Worm (Caenorhabditis elegans): ENCODE measurements around the gene osm-10.
A peak's percentile ranks its signal among the peaks of the same experiment; 100 is the strongest.

osm-10 gene

ce11 chrIII:7272088-7272487 is 29.0 kb downstream of the osm-10 start (continued):
- TF ChIP-seq ztf-22 (GFP tag; optimal IDR thresholded peaks at IDR 0.05) = no peak
- no peak for TF ChIP-seq ceh-79 (tag; optimal IDR thresholded peaks at IDR 0.05)
- peak; percentile 61 for TF ChIP-seq chd-7 (tag; optimal IDR thresholded peaks at IDR 0.05)
- no peak for TF ChIP-seq ceh-91 (GFP tag; IDR thresholded peaks at IDR 0.05)
- TF ChIP-seq egrh-3 (GFP tag; IDR thresholded peaks at IDR 0.05) = no peak
- TF ChIP-seq Y67H2A.10 (GFP tag; conservative IDR thresholded peaks at IDR 0.05) = no peak
- no peak for TF ChIP-seq F49E8.2 (tag; optimal IDR thresholded peaks at IDR 0.05; ENCODE audit: insufficient read depth)
- TF ChIP-seq F33H1.4 (GFP tag; IDR thresholded peaks at IDR 0.05) = 0 out of 2 replicates have a peak, but pooled peaks have one; percentile 9
- TF ChIP-seq fkh-3 (tag; optimal IDR thresholded peaks at IDR 0.05) = no peak
- TF ChIP-seq Y79H2A.3 (GFP tag; conservative IDR thresholded peaks at IDR 0.05) = no peak
- TF ChIP-seq K11D2.4 (GFP tag; IDR thresholded peaks at IDR 0.05) = no peak
- TF ChIP-seq bed-2 (GFP tag; IDR thresholded peaks at IDR 0.05) = no peak
- no peak for TF ChIP-seq akir-1 (GFP tag; optimal IDR thresholded peaks at IDR 0.05)
- no peak for TF ChIP-seq repo-1 (tag; optimal IDR thresholded peaks at IDR 0.05)
- TF ChIP-seq die-1 (tag; optimal IDR thresholded peaks at IDR 0.05) = no peak
- no peak for TF ChIP-seq cebp-2 (GFP tag; IDR thresholded peaks at IDR 0.05)
- no peak for TF ChIP-seq F52B5.7 (tag; optimal IDR thresholded peaks at IDR 0.05)
- no peak for TF ChIP-seq lin-40 (tag; optimal IDR thresholded peaks at IDR 0.05)
- TF ChIP-seq lin-26 (GFP tag; IDR thresholded peaks at IDR 0.05) = peak; percentile 46; the same call in 1 of the 2 replicates
- peak; percentile 53 for TF ChIP-seq atf-7 (tag; optimal IDR thresholded peaks at IDR 0.05)
- no peak for TF ChIP-seq B0019.2 (GFP tag; conservative IDR thresholded peaks at IDR 0.05)
- no peak for TF ChIP-seq F10E7.11 (tag; optimal IDR thresholded peaks at IDR 0.05)
- TF ChIP-seq attf-6 (GFP tag; IDR thresholded peaks at IDR 0.05) = no peak
- TF ChIP-seq egl-18 (GFP tag; IDR thresholded peaks at IDR 0.05) = no peak
- TF ChIP-seq F57A8.1 (GFP tag; optimal IDR thresholded peaks at IDR 0.05) = no peak
- peak; percentile 39 for TF ChIP-seq tbp1 (GFP tag; optimal IDR thresholded peaks at IDR 0.05)
- TF ChIP-seq sptf-2 (GFP tag; optimal IDR thresholded peaks at IDR 0.05) = no peak
- no peak for TF ChIP-seq nhr-90 (tag; optimal IDR thresholded peaks at IDR 0.05)
- TF ChIP-seq attf-3 (GFP tag; conservative IDR thresholded peaks at IDR 0.05) = 0 out of 2 replicates have a peak, but pooled peaks have one; percentile 16
- peak; percentile 30; the same call in 1 of the 2 replicates for TF ChIP-seq Y53G8AR.9 (GFP tag; conservative IDR thresholded peaks at IDR 0.05)
- no peak for TF ChIP-seq dpl-1 (GFP tag; optimal IDR thresholded peaks at IDR 0.05)
- no peak for TF ChIP-seq ceh-58 (GFP tag; IDR thresholded peaks at IDR 0.05)
- TF ChIP-seq D2030.7 (GFP tag; IDR thresholded peaks at IDR 0.05) = no peak
- TF ChIP-seq ceh-100 (GFP tag; IDR thresholded peaks at IDR 0.05) = no peak
- TF ChIP-seq ZK185.1 (tag; optimal IDR thresholded peaks at IDR 0.05; ENCODE audit: poor library complexity, severe bottlenecking) = no peak
- no peak for TF ChIP-seq mel-28 (tag; optimal IDR thresholded peaks at IDR 0.05; ENCODE audit: borderline replicate concordance)
- TF ChIP-seq F23B12.7 (tag; optimal IDR thresholded peaks at IDR 0.05; ENCODE audit: insufficient read depth) = no peak
- no peak; the same call in 1 of the 2 replicates for TF ChIP-seq zfh-2 (GFP tag; conservative IDR thresholded peaks at IDR 0.05)
- TF ChIP-seq ztf-3 (GFP tag; optimal IDR thresholded peaks at IDR 0.05) = no peak
- TF ChIP-seq ama-1 (optimal IDR thresholded peaks at IDR 0.05) = no peak
- TF ChIP-seq ama-1 (GFP tag; optimal IDR thresholded peaks at IDR 0.05) = no peak
- no peak for TF ChIP-seq unc-62 (GFP tag; optimal IDR thresholded peaks at IDR 0.05)
- TF ChIP-seq pha-4 (tag; optimal IDR thresholded peaks at IDR 0.05) = no peak
- TF ChIP-seq mcd-1 (GFP tag; IDR thresholded peaks at IDR 0.05) = peak; percentile 61
- no peak for TF ChIP-seq lsy-27 (tag; optimal IDR thresholded peaks at IDR 0.05; ENCODE audit: borderline replicate concordance, insufficient read depth)
- TF ChIP-seq cebp-1 (GFP tag; IDR thresholded peaks at IDR 0.05) = no peak; the same call in 1 of the 2 replicates
- TF ChIP-seq cebp-1 (tag; optimal IDR thresholded peaks at IDR 0.05) = peak; percentile 74
- no peak for TF ChIP-seq B0035.1 (tag; optimal IDR thresholded peaks at IDR 0.05)
- no peak for TF ChIP-seq ztf-28 (GFP tag; IDR thresholded peaks at IDR 0.05)
